Fruit fly (Drosophila melanogaster): ENCODE measurements around the gene CG10920.
A peak's percentile ranks its signal among the peaks of the same experiment; 100 is the strongest.

CG10920 gene

dm6 chrX:7854144-7854543 lies at the start of gene CG10920:
TSS of gene CG10920 (minus strand) at chrX:7854244.
- no peak for TF ChIP-seq OdsH (GFP tag; optimal IDR thresholded peaks at IDR 0.05)

- peak in 1 of 2 experiments; percentile 43 for TF ChIP-seq foxo (GFP tag; optimal IDR thresholded peaks at IDR 0.05)
- peak; percentile 7 for TF ChIP-seq ey (GFP tag; optimal IDR thresholded peaks at IDR 0.05)
- peak; percentile 10 for TF ChIP-seq Jra (GFP tag; optimal IDR thresholded peaks at IDR 0.05)
- TF ChIP-seq CG9705 (GFP tag; optimal IDR thresholded peaks at IDR 0.05): peak; percentile 19
- TF ChIP-seq GATAd (GFP tag; optimal IDR thresholded peaks at IDR 0.05): peak; percentile 33
- TF ChIP-seq usp (GFP tag; optimal IDR thresholded peaks at IDR 0.05): no peak
- peak; percentile 43 for TF ChIP-seq HLH106 (tag; optimal IDR thresholded peaks at IDR 0.05)
- TF ChIP-seq Dfd (GFP tag; optimal IDR thresholded peaks at IDR 0.05): no peak
- TF ChIP-seq Myc (optimal IDR thresholded peaks at IDR 0.05): peak; percentile 47
- TF ChIP-seq pan (optimal IDR thresholded peaks at IDR 0.05): no peak
- TF ChIP-seq Hr83 (GFP tag; optimal IDR thresholded peaks at IDR 0.05; ENCODE audit: poor library complexity, severe bottlenecking): peak; percentile 93
- peak in 1 of 2 experiments; percentile 6 for TF ChIP-seq dl (GFP tag; optimal IDR thresholded peaks at IDR 0.05; ENCODE audit: insufficient read depth in 1 of 2, partially characterized antibody in 2 of 2)
- peak; percentile 7 for TF ChIP-seq sage (GFP tag; optimal IDR thresholded peaks at IDR 0.05)
- TF ChIP-seq dsf (GFP tag; optimal IDR thresholded peaks at IDR 0.05; ENCODE audit: borderline replicate concordance): peak; percentile 44
- peak; percentile 64 for TF ChIP-seq Sp1 (GFP tag; optimal IDR thresholded peaks at IDR 0.05)
- no peak for TF ChIP-seq CG32264 (GFP tag; optimal IDR thresholded peaks at IDR 0.05)
- peak; percentile 41 for TF ChIP-seq Dif (GFP tag; optimal IDR thresholded peaks at IDR 0.05; ENCODE audit: partially characterized antibody)
- TF ChIP-seq Hnf4 (GFP tag; optimal IDR thresholded peaks at IDR 0.05): peak; percentile 60
- TF ChIP-seq Hr78 (GFP tag; optimal IDR thresholded peaks at IDR 0.05): no peak
- TF ChIP-seq jim (GFP tag; optimal IDR thresholded peaks at IDR 0.05): peak; percentile 57
- no peak for TF ChIP-seq Vsx2 (GFP tag; optimal IDR thresholded peaks at IDR 0.05; ENCODE audit: partially characterized antibody)
- peak; percentile 31 for TF ChIP-seq psq (GFP tag; optimal IDR thresholded peaks at IDR 0.05)
- TF ChIP-seq sv (GFP tag; optimal IDR thresholded peaks at IDR 0.05): peak; percentile 39
- no peak for TF ChIP-seq tai (GFP tag; optimal IDR thresholded peaks at IDR 0.05)
- TF ChIP-seq brk (GFP tag; optimal IDR thresholded peaks at IDR 0.05): peak; percentile 45
- no peak for TF ChIP-seq Rel (GFP tag; optimal IDR thresholded peaks at IDR 0.05)
- no peak for TF ChIP-seq Rel (tag; optimal IDR thresholded peaks at IDR 0.05)
- peak; percentile 40 for TF ChIP-seq dmrt93B (GFP tag; optimal IDR thresholded peaks at IDR 0.05)
- no peak for TF ChIP-seq N (GFP tag; optimal IDR thresholded peaks at IDR 0.05)
- peak; percentile 38 for TF ChIP-seq h (GFP tag; optimal IDR thresholded peaks at IDR 0.05)
- peak; percentile 19 for TF ChIP-seq fru (GFP tag; optimal IDR thresholded peaks at IDR 0.05)
- no peak for TF ChIP-seq CrebA (GFP tag; optimal IDR thresholded peaks at IDR 0.05; ENCODE audit: borderline replicate concordance)
- TF ChIP-seq br (GFP tag; optimal IDR thresholded peaks at IDR 0.05): peak; percentile 48
- no peak for TF ChIP-seq lola (GFP tag; optimal IDR thresholded peaks at IDR 0.05)
- no peak for TF ChIP-seq Abd-B (GFP tag; optimal IDR thresholded peaks at IDR 0.05)
- peak; percentile 19 for TF ChIP-seq OdsH (GFP tag; optimal IDR thresholded peaks at IDR 0.05)
- no peak for TF ChIP-seq Mio (GFP tag; optimal IDR thresholded peaks at IDR 0.05)
- peak; percentile 63 for TF ChIP-seq woc (GFP tag; optimal IDR thresholded peaks at IDR 0.05)
- peak; percentile 67 for TF ChIP-seq rgr (GFP tag; optimal IDR thresholded peaks at IDR 0.05)
Measured at dm6 chrX:7901153-7902038, 47.4 kb upstream of the CG10920 start, which contains the start of the genes RpS6 and bys. TSS of gene RpS6 (minus strand) at chrX:7901331. TSS of gene bys (plus strand) at chrX:7901880.
